Worm (Caenorhabditis elegans) whole organism, L1 larva: ENCODE results near the gene fbxa-126.

Experiments
- F16B12.6 ChIP-seq: fragments of 150-350 bp; optimal IDR thresholded peaks from 2 replicates; lab custom pipeline; 2014; ENCODE audit warnings: missing biosample characterization, missing genetic modification characterization
- alr-1 ChIP-seq: fragments of 200-800 bp; sonication (Bioruptor generic); optimal IDR thresholded peaks from 2 replicates; lab custom pipeline; 2018; ENCODE audit warnings: borderline replicate concordance, mild to moderate bottlenecking, missing genetic modification characterization, missing compliant biosample characterization
- aly-2 ChIP-seq: fragments of 150-350 bp; optimal IDR thresholded peaks from 2 replicates; lab custom pipeline; 2014; ENCODE audit warnings: missing biosample characterization, missing genetic modification characterization
- blmp-1 ChIP-seq: fragments of 150-350 bp; optimal IDR thresholded peaks from 2 replicates; lab custom pipeline; 2014; ENCODE audit warnings: missing biosample characterization, missing genetic modification characterization
- ceh-8 ChIP-seq: fragments of 200-800 bp; sonication (Bioruptor generic); optimal IDR thresholded peaks from 2 replicates; lab custom pipeline; 2018; ENCODE audit warnings: mild to moderate bottlenecking, missing genetic modification characterization, moderate library complexity, missing compliant biosample characterization
- ceh-88 ChIP-seq: fragments of 200-800 bp; sonication (Bioruptor generic); IDR thresholded peaks from 2 replicates; pipeline ENCODE4 v1.3.6; 2022; ENCODE audit warnings: missing genetic modification characterization, missing compliant biosample characterization
- ceh-90 ChIP-seq: sonication (generic microtip); optimal IDR thresholded peaks from 2 replicates; lab custom pipeline; 2016; ENCODE audit warnings: missing genetic modification characterization, missing compliant biosample characterization
- ces-1 ChIP-seq: fragments of 150-350 bp; optimal IDR thresholded peaks from 2 replicates; lab custom pipeline; 2014; ENCODE audit warnings: missing biosample characterization, missing genetic modification reagents, missing genetic modification characterization
- dsc-1 ChIP-seq: sonication (generic microtip); optimal IDR thresholded peaks from 2 replicates; lab custom pipeline; 2016; ENCODE audit warnings: mild to moderate bottlenecking, missing genetic modification characterization, missing compliant biosample characterization
- efl-1 ChIP-seq, 4 experiments: fragments of 150-350 bp; optimal IDR thresholded peaks in 3 of 4; peaks in 1 of 4; 1 replicate in 1 of 4; 2 replicates in 3 of 4; lab custom pipeline; 2014; ENCODE audit warnings: missing biosample characterization in 2 of 4, missing genetic modification characterization in 2 of 4, missing genetic modification reagents in 2 of 4
- egl-13 ChIP-seq: sonication (generic microtip); optimal IDR thresholded peaks from 2 replicates; lab custom pipeline; 2016; ENCODE audit warnings: missing genotype, missing genetic modification reagents, missing genetic modification characterization, missing compliant biosample characterization
- elt-2 ChIP-seq: sonication (generic microtip); optimal IDR thresholded peaks from 2 replicates; lab custom pipeline; 2016; ENCODE audit warnings: missing genetic modification characterization, mild to moderate bottlenecking, inconsistent platforms, missing compliant biosample characterization, missing genetic modification reagents
- elt-3 ChIP-seq, 6 experiments: fragments of 150-350 bp in 1 of 6; sonication (generic microtip); optimal IDR thresholded peaks; 2 replicates each; lab custom pipeline; 2017 to 2018; ENCODE audit warnings: missing biosample characterization in 6 of 6, missing genetic modification characterization in 6 of 6, inconsistent platforms in 1 of 6
- fkh-4 ChIP-seq: sonication (generic microtip); optimal IDR thresholded peaks from 2 replicates; lab custom pipeline; 2016; ENCODE audit warnings: missing compliant biosample characterization, missing genetic modification characterization, borderline replicate concordance
- fkh-8 ChIP-seq: sonication (generic microtip); optimal IDR thresholded peaks from 2 replicates; lab custom pipeline; 2016; ENCODE audit warnings: mild to moderate bottlenecking, missing genetic modification characterization, missing compliant biosample characterization
- fos-1 ChIP-seq: fragments of 150-350 bp; optimal IDR thresholded peaks from 2 replicates; lab custom pipeline; 2014; ENCODE audit warnings: missing biosample characterization, missing genetic modification characterization
- grh-1 ChIP-seq: fragments of 200-800 bp; sonication (Bioruptor generic); IDR thresholded peaks from 2 replicates; pipeline ENCODE4 v1.3.6; 2022; ENCODE audit warnings: missing genetic modification reagents, missing genetic modification characterization, missing compliant biosample characterization
- hlh-17 ChIP-seq: fragments of 200-800 bp; sonication (Bioruptor generic); optimal IDR thresholded peaks from 2 replicates; lab custom pipeline; 2018; ENCODE audit warnings: missing genetic modification characterization, mild to moderate bottlenecking, missing compliant biosample characterization, moderate library complexity, borderline replicate concordance
- hpl-2 ChIP-seq: fragments of 150-350 bp; optimal IDR thresholded peaks from 2 replicates; lab custom pipeline; 2014; ENCODE audit warnings: missing biosample characterization, missing genetic modification reagents, missing genetic modification characterization
- isw-1 ChIP-seq: fragments of 200-800 bp; sonication (Bioruptor generic); IDR thresholded peaks from 2 replicates; pipeline ENCODE4 v1.3.6; 2022; ENCODE audit warnings: missing genetic modification characterization, missing compliant biosample characterization
- jun-1 ChIP-seq: fragments of 150-350 bp; optimal IDR thresholded peaks from 2 replicates; lab custom pipeline; 2014; ENCODE audit warnings: missing biosample characterization, missing genetic modification reagents, missing genetic modification characterization
- lin-14 ChIP-seq: fragments of 200-800 bp; sonication (Bioruptor generic); optimal IDR thresholded peaks from 2 replicates; lab custom pipeline; 2018; ENCODE audit warnings: mild to moderate bottlenecking, missing genetic modification characterization, moderate library complexity, missing compliant biosample characterization
- lin-39 ChIP-seq: fragments of 150-350 bp; optimal IDR thresholded peaks from 2 replicates; lab custom pipeline; 2014; ENCODE audit warnings: missing biosample characterization, missing genetic modification reagents, missing genetic modification characterization
- mep-1 ChIP-seq: fragments of 150-350 bp; optimal IDR thresholded peaks from 2 replicates; lab custom pipeline; 2014; ENCODE audit warnings: missing biosample characterization, missing genetic modification characterization
- nhr-11 ChIP-seq: fragments of 150-350 bp; optimal IDR thresholded peaks from 2 replicates; lab custom pipeline; 2014; ENCODE audit warnings: missing biosample characterization, missing genetic modification characterization
- nhr-12 ChIP-seq: sonication (generic microtip); optimal IDR thresholded peaks from 2 replicates; lab custom pipeline; 2017; ENCODE audit warnings: missing biosample characterization, missing genetic modification characterization
- nhr-19 ChIP-seq: fragments of 200-800 bp; sonication (Bioruptor generic); conservative IDR thresholded peaks from 2 replicates; pipeline ENCODE4 v1.3.6; 2022; ENCODE audit warnings: missing genetic modification characterization, missing compliant biosample characterization
- nhr-20 ChIP-seq: sonication (generic microtip); optimal IDR thresholded peaks from 2 replicates; lab custom pipeline; 2016; ENCODE audit warnings: mild to moderate bottlenecking, missing genetic modification characterization, missing compliant biosample characterization
- nhr-237 ChIP-seq: fragments of 150-350 bp; optimal IDR thresholded peaks from 2 replicates; lab custom pipeline; 2014; ENCODE audit warnings: missing biosample characterization, missing genetic modification characterization
- nhr-47 ChIP-seq: sonication (generic microtip); optimal IDR thresholded peaks from 2 replicates; lab custom pipeline; 2016; ENCODE audit warnings: mild to moderate bottlenecking, missing genetic modification characterization, moderate library complexity, missing compliant biosample characterization
- nhr-71 ChIP-seq: sonication (generic microtip); optimal IDR thresholded peaks from 2 replicates; lab custom pipeline; 2016; ENCODE audit warnings: mild to moderate bottlenecking, missing genetic modification characterization, moderate library complexity, missing compliant biosample characterization
- nhr-84 ChIP-seq: sonication (generic microtip); optimal IDR thresholded peaks from 2 replicates; lab custom pipeline; 2017; ENCODE audit warnings: missing biosample characterization, missing genetic modification characterization
- nhr-90 ChIP-seq: sonication (generic microtip); optimal IDR thresholded peaks from 2 replicates; lab custom pipeline; 2016; ENCODE audit warnings: mild to moderate bottlenecking, missing genetic modification characterization, missing compliant biosample characterization; ENCODE audit not compliant: poor library complexity
- pax-3 ChIP-seq: fragments of 200-800 bp; sonication (Bioruptor generic); optimal IDR thresholded peaks from 2 replicates; lab custom pipeline; 2018; ENCODE audit warnings: mild to moderate bottlenecking, missing genetic modification characterization, moderate library complexity, missing compliant biosample characterization
- pqm-1 ChIP-seq: sonication (generic microtip); optimal IDR thresholded peaks from 3 replicates; lab custom pipeline; 2017; ENCODE audit warnings: missing biosample characterization, missing genetic modification characterization
- skn-1 ChIP-seq: fragments of 150-350 bp; optimal IDR thresholded peaks from 2 replicates; lab custom pipeline; 2014; ENCODE audit warnings: missing biosample characterization, missing genetic modification characterization
- snu-23 ChIP-seq: sonication (generic microtip); optimal IDR thresholded peaks from 2 replicates; lab custom pipeline; 2016; ENCODE audit warnings: missing genetic modification characterization, missing compliant biosample characterization
- sox-4 ChIP-seq: sonication (generic microtip); optimal IDR thresholded peaks from 2 replicates; lab custom pipeline; 2016; ENCODE audit warnings: missing genetic modification characterization, missing compliant biosample characterization
- sup-37 ChIP-seq: fragments of 200-800 bp; sonication (Bioruptor generic); optimal IDR thresholded peaks from 2 replicates; lab custom pipeline; 2018; ENCODE audit warnings: mild to moderate bottlenecking, missing genetic modification characterization, missing compliant biosample characterization
- swsn-7 ChIP-seq: sonication (generic microtip); optimal IDR thresholded peaks from 2 replicates; lab custom pipeline; 2016; ENCODE audit warnings: missing genetic modification characterization, missing compliant biosample characterization
- tlp-1 ChIP-seq: fragments of 150-350 bp; optimal IDR thresholded peaks from 2 replicates; lab custom pipeline; 2014; ENCODE audit warnings: missing biosample characterization, missing genetic modification characterization
- unc-30 ChIP-seq: sonication (generic microtip); optimal IDR thresholded peaks from 2 replicates; lab custom pipeline; 2017; ENCODE audit warnings: missing biosample characterization, missing genetic modification characterization
- unc-86 ChIP-seq: sonication (generic microtip); optimal IDR thresholded peaks from 2 replicates; lab custom pipeline; 2016; ENCODE audit warnings: missing genetic modification characterization, missing compliant biosample characterization
- unc-98 ChIP-seq: fragments of 200-800 bp; sonication (Bioruptor generic); IDR thresholded peaks from 2 replicates; pipeline ENCODE4 v1.3.6; 2022; ENCODE audit warnings: missing genetic modification characterization, missing compliant biosample characterization
- vab-15 ChIP-seq: sonication (generic microtip); optimal IDR thresholded peaks from 2 replicates; lab custom pipeline; 2017; ENCODE audit warnings: missing genotype, mild to moderate bottlenecking, missing genetic modification characterization, missing compliant biosample characterization
- xbp-1 ChIP-seq: sonication (generic microtip); optimal IDR thresholded peaks from 2 replicates; lab custom pipeline; 2016; ENCODE audit warnings: missing genetic modification characterization, missing compliant biosample characterization
- zip-4 ChIP-seq: fragments of 200-800 bp; sonication (Bioruptor generic); optimal IDR thresholded peaks from 2 replicates; lab custom pipeline; 2018; ENCODE audit warnings: mild to moderate bottlenecking, missing genetic modification characterization, moderate library complexity, missing compliant biosample characterization
- ztf-11 ChIP-seq, 2 experiments: sonication (generic microtip); optimal IDR thresholded peaks; 2 replicates each; lab custom pipeline; 2016 to 2017; ENCODE audit warnings: missing genetic modification characterization in 2 of 2, missing biosample characterization in 1 of 2, missing compliant biosample characterization in 1 of 2
- ztf-4 ChIP-seq: fragments of 150-350 bp; optimal IDR thresholded peaks from 2 replicates; lab custom pipeline; 2014; ENCODE audit warnings: missing biosample characterization, missing genetic modification characterization

fbxa-126 gene

ce11 chrIV:14276160-14276559, 45.4 kb downstream of the fbxa-126 start, which contains the start of gene ilcr-1:
ilcr-1 (plus strand) TSS chrIV:14276460.
- TF ChIP-seq nhr-237 (tag; lab: Kevin White, UChicago) (no peak), egl-13 (tag; lab: Kevin White, UChicago) (no peak), nhr-19 (no peak), nhr-11 (tag; lab: Kevin White, UChicago) (no peak), ztf-4 (tag; lab: Kevin White, UChicago) (no peak), ztf-11 (tag; optimal IDR thresholded peaks at IDR 0.05; lab: Kevin White, UChicago) (no peak), ceh-90 (tag; lab: Kevin White, UChicago) (no peak), alr-1 (no peak), elt-3 (tag; optimal IDR thresholded peaks at IDR 0.05; lab: Kevin White, UChicago) (no peak), snu-23 (GFP tag; lab: Kevin White, UChicago) (no peak), unc-98 (no peak), jun-1 (no peak)

- TF ChIP-seq pqm-1 (tag; lab: Kevin White, UChicago) (no peak), nhr-90 (tag; lab: Kevin White, UChicago) (no peak), nhr-84 (tag; lab: Kevin White, UChicago) (no peak), ceh-90 (tag; lab: Kevin White, UChicago) (no peak), nhr-71 (peak; percentile 66), alr-1 (no peak), F16B12.6 (tag; lab: Kevin White, UChicago) (no peak), ceh-8 (no peak), tlp-1 (no peak), nhr-20 (tag; lab: Kevin White, UChicago) (no peak), fos-1 (tag; lab: Kevin White, UChicago) (no peak), sox-4 (tag; lab: Kevin White, UChicago) (peak; percentile 62), fkh-4 (peak; percentile 31), isw-1 (no peak), xbp-1 (tag; lab: Kevin White, UChicago) (no peak), fkh-8 (peak; percentile 90), mep-1 (tag; lab: Kevin White, UChicago) (no peak), snu-23 (GFP tag; lab: Kevin White, UChicago) (no peak), jun-1 (no peak), lin-39 (tag; lab: Kevin White, UChicago) (no peak), hpl-2 (GFP tag; lab: Kevin White, UChicago) (no peak), sup-37 (no peak), blmp-1 (tag; lab: Kevin White, UChicago) (no peak), lin-14 (GFP tag; lab: Kevin White, UChicago) (no peak), efl-1 (optimal IDR thresholded peaks at IDR 0.05; lab: Kevin White, UChicago) (no peak), efl-1 (GFP tag; optimal IDR thresholded peaks at IDR 0.05 in 1 of 2; lab: Kevin White, UChicago) (no peak), nhr-12 (tag; lab: Kevin White, UChicago) (no peak), aly-2 (tag; lab: Kevin White, UChicago) (no peak), hlh-17 (GFP tag; lab: Kevin White, UChicago) (no peak), unc-30 (tag; lab: Kevin White, UChicago) (no peak), vab-15 (tag; lab: Kevin White, UChicago) (no peak), nhr-11 (tag; lab: Kevin White, UChicago) (no peak), skn-1 (tag; lab: Kevin White, UChicago) (no peak), swsn-7 (tag; lab: Kevin White, UChicago) (no peak), egl-13 (tag; lab: Kevin White, UChicago) (no peak), pax-3 (tag; lab: Kevin White, UChicago) (peak; percentile 27), zip-4 (no peak), elt-2 (no peak), dsc-1 (peak; percentile 72), ceh-88 (GFP tag; lab: Robert Waterston, UW) (no peak), ztf-11 (tag; optimal IDR thresholded peaks at IDR 0.05; lab: Kevin White, UChicago) (no peak), nhr-47 (tag; lab: Kevin White, UChicago) (peak; percentile 48), ces-1 (no peak), grh-1 (GFP tag; lab: Robert Waterston, UW) (no peak), unc-86 (tag; lab: Kevin White, UChicago) (no peak), nhr-19 (no peak)
Measured at ce11 chrIV:14274834-14275233, 46.7 kb downstream of the fbxa-126 start.
